Fruit fly (Drosophila melanogaster): Measurements from ENCODE around the gene CG14212.

dm6 chrX:19640707-19641248 lies 15.3 kb downstream of the CG14212 start:
- TF ChIP-seq Gug (GFP tag; IDR thresholded peaks at IDR 0.05): no peak
- TF ChIP-seq CG8119 (GFP tag; IDR thresholded peaks at IDR 0.05): no peak
- TF ChIP-seq Ets21C (GFP tag; optimal IDR thresholded peaks at IDR 0.05): no peak
- no peak for TF ChIP-seq Sox102F (GFP tag; optimal IDR thresholded peaks at IDR 0.05)
